Worm (Caenorhabditis elegans) whole organism, L1 larva: ENCODE results near the gene gldi-9.
A peak's percentile ranks its signal among the peaks of the same experiment; 100 is the strongest.

ENCODE experiments used
- ama-1 ChIP-seq: fragments of 150-350 bp; optimal IDR thresholded peaks from 2 replicates; lab custom pipeline; 2014
- egl-27 ChIP-seq, 2 experiments: fragments of 150-350 bp in 1 of 2; sonication (generic microtip); optimal IDR thresholded peaks; 3 replicates each; lab custom pipeline; 2017 to 2018; ENCODE audit warnings: missing biosample characterization in 2 of 2, missing genetic modification characterization in 2 of 2, missing genetic modification reagents in 2 of 2
- elt-3 ChIP-seq, 6 experiments: fragments of 150-350 bp in 1 of 6; sonication (generic microtip); optimal IDR thresholded peaks; 2 replicates each; lab custom pipeline; 2017 to 2018; ENCODE audit warnings: missing biosample characterization in 6 of 6, missing genetic modification characterization in 6 of 6, inconsistent platforms in 1 of 6
- fos-1 ChIP-seq: fragments of 150-350 bp; optimal IDR thresholded peaks from 2 replicates; lab custom pipeline; 2014; ENCODE audit warnings: missing biosample characterization, missing genetic modification characterization
- jun-1 ChIP-seq: fragments of 150-350 bp; optimal IDR thresholded peaks from 2 replicates; lab custom pipeline; 2014; ENCODE audit warnings: missing biosample characterization, missing genetic modification reagents, missing genetic modification characterization
- lsy-2 ChIP-seq, 2 experiments: fragments of 150-350 bp; optimal IDR thresholded peaks; 2 replicates each; lab custom pipeline; 2014; ENCODE audit warnings: missing biosample characterization in 2 of 2, missing genetic modification characterization in 2 of 2
- mdl-1 ChIP-seq, 2 experiments: fragments of 150-350 bp; optimal IDR thresholded peaks; 2 replicates each; lab custom pipeline; 2014 to 2017; ENCODE audit warnings: missing biosample characterization in 2 of 2, missing genetic modification characterization in 2 of 2, inconsistent platforms in 1 of 2
- pqm-1 ChIP-seq: sonication (generic microtip); optimal IDR thresholded peaks from 3 replicates; lab custom pipeline; 2017; ENCODE audit warnings: missing biosample characterization, missing genetic modification characterization
- unc-62 ChIP-seq: fragments of 150-350 bp; optimal IDR thresholded peaks from 2 replicates; lab custom pipeline; 2014; ENCODE audit warnings: missing biosample characterization, missing genetic modification reagents, missing genetic modification characterization
- zag-1 ChIP-seq: fragments of 150-350 bp; optimal IDR thresholded peaks from 2 replicates; lab custom pipeline; 2014; ENCODE audit warnings: missing biosample characterization, missing genetic modification characterization
- ztf-11 ChIP-seq, 2 experiments: sonication (generic microtip); optimal IDR thresholded peaks; 2 replicates each; lab custom pipeline; 2016 to 2017; ENCODE audit warnings: missing genetic modification characterization in 2 of 2, missing biosample characterization in 1 of 2, missing compliant biosample characterization in 1 of 2

- no peak for TF ChIP-seq lsy-2 (tag; optimal IDR thresholded peaks at IDR 0.05; lab: Kevin White, UChicago)
- TF ChIP-seq unc-62: no peak
- no peak for TF ChIP-seq pqm-1 (tag; lab: Kevin White, UChicago)
- no peak for TF ChIP-seq ztf-11 (tag; optimal IDR thresholded peaks at IDR 0.05; lab: Kevin White, UChicago)
- peak; percentile 52 for TF ChIP-seq jun-1
- no peak for TF ChIP-seq ama-1 (lab: Kevin White, UChicago)
- TF ChIP-seq elt-3 (tag; optimal IDR thresholded peaks at IDR 0.05; lab: Kevin White, UChicago): no peak
- peak in 1 of 2 experiments; percentile 7 for TF ChIP-seq mdl-1 (tag; optimal IDR thresholded peaks at IDR 0.05; lab: Kevin White, UChicago)
- TF ChIP-seq fos-1 (tag; lab: Kevin White, UChicago): no peak
- TF ChIP-seq egl-27 (tag; optimal IDR thresholded peaks at IDR 0.05; lab: Kevin White, UChicago): no peak
- no peak for TF ChIP-seq zag-1 (tag; lab: Kevin White, UChicago)
These were observed 4.6 kb upstream of the gldi-9 start, which contains the start of gene pho-9 for ce11 chrIII:2760726-2761125.
